Fruit fly (Drosophila melanogaster) whole organism, wandering third instar larva: Measurements from ENCODE around the gene CG43335.
A peak's percentile ranks its signal among the peaks of the same experiment; 100 is the strongest.

Experiments
- Hr78 ChIP-seq: fragments of >200 bp; optimal IDR thresholded peaks from 2 replicates; lab custom pipeline; 2017; ENCODE audit warnings: missing biosample characterization, missing genetic modification characterization
- Jra ChIP-seq: sonication (Bioruptor generic); optimal IDR thresholded peaks from 2 replicates; lab custom pipeline; 2016; ENCODE audit warnings: missing biosample characterization, missing genetic modification characterization
- br ChIP-seq: fragments of 200-800 bp; sonication (Bioruptor generic); optimal IDR thresholded peaks from 2 replicates; lab custom pipeline; 2016; ENCODE audit warnings: missing biosample characterization, missing genetic modification characterization
- dsf ChIP-seq: sonication (Bioruptor generic); optimal IDR thresholded peaks from 2 replicates; lab custom pipeline; 2016; ENCODE audit warnings: missing biosample characterization, missing genetic modification characterization, borderline replicate concordance
- h ChIP-seq: fragments of 200-800 bp; sonication (Bioruptor generic); optimal IDR thresholded peaks from 3 replicates; lab custom pipeline; 2016; ENCODE audit warnings: missing biosample characterization, mild to moderate bottlenecking, missing genetic modification characterization
- jim ChIP-seq: fragments of 175-275, 200-325 bp; sonication (Bioruptor generic); optimal IDR thresholded peaks from 2 replicates; lab custom pipeline; 2016; ENCODE audit warnings: missing biosample characterization, mild to moderate bottlenecking, missing genetic modification characterization
- sv ChIP-seq: fragments of 200-800 bp; sonication (Bioruptor generic); optimal IDR thresholded peaks from 3 replicates; lab custom pipeline; 2016; ENCODE audit warnings: missing biosample characterization, missing genetic modification characterization
- usp ChIP-seq: fragments of >200 bp; optimal IDR thresholded peaks from 2 replicates; lab custom pipeline; 2017; ENCODE audit warnings: missing biosample characterization, missing genetic modification characterization

DNA sequence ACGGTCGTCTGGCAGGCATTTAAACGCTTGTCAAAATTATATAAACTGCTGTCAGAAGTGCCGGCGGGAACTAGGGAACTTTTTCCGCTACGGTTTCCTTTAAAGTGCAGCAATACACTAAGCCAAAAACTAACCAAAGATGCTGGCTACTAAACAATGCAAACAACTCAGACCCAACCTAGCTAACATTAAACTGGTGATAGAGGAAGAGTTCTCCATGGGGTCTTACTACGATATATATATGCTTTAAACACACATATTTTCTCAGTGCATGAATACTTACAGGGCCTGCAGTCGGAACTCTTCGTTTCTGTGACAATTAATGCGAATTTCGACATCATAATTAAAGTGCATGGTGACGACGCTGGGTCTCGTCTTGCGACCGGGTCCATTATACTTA is 4.3 kb upstream of the CG43335 start:
- no peak for TF ChIP-seq sv (GFP tag; lab: Kevin White, UChicago)
- TF ChIP-seq jim (GFP tag; lab: Kevin White, UChicago): no peak
- TF ChIP-seq Jra (GFP tag; lab: Kevin White, UChicago): no peak
- no peak for TF ChIP-seq dsf
- TF ChIP-seq usp (GFP tag; lab: Kevin White, UChicago): no peak
- no peak for TF ChIP-seq br (GFP tag; lab: Kevin White, UChicago)
- TF ChIP-seq Hr78 (GFP tag; lab: Kevin White, UChicago): no peak
- TF ChIP-seq h (GFP tag; lab: Kevin White, UChicago): peak; percentile 6
